Fruit fly (Drosophila melanogaster): ENCODE measurements around the gene CG7031.

- TF ChIP-seq rn (GFP tag; IDR thresholded peaks at IDR 0.05) (no peak), Ets98B (GFP tag; IDR thresholded peaks at IDR 0.05) (no peak), Pif1A (GFP tag; optimal IDR thresholded peaks at IDR 0.05) (no peak), CG17806 (tag; optimal IDR thresholded peaks at IDR 0.05) (no peak), D1 (tag; optimal IDR thresholded peaks at IDR 0.05) (no peak), CG13204 (GFP tag; optimal IDR thresholded peaks at IDR 0.05) (no peak), fd96Ca (GFP tag; IDR thresholded peaks at IDR 0.05) (no peak), CG15710 (tag; optimal IDR thresholded peaks at IDR 0.05) (no peak), EcR (GFP tag; optimal IDR thresholded peaks at IDR 0.05) (no peak), CG4496 (GFP tag; IDR thresholded peaks at IDR 0.05) (no peak), CG10348 (GFP tag; IDR thresholded peaks at IDR 0.05) (no peak), CG34367 (tag; optimal IDR thresholded peaks at IDR 0.05) (no peak)
These were observed 29.3 kb downstream of the CG7031 start for dm6 chr3R:22833416-22833815.

Data from whole organism, pupa.